Fruit fly (Drosophila melanogaster): ENCODE results near the gene Ptp61F.
A peak's percentile ranks its signal among the peaks of the same experiment; 100 is the strongest.

The Ptp61F gene

DNA sequence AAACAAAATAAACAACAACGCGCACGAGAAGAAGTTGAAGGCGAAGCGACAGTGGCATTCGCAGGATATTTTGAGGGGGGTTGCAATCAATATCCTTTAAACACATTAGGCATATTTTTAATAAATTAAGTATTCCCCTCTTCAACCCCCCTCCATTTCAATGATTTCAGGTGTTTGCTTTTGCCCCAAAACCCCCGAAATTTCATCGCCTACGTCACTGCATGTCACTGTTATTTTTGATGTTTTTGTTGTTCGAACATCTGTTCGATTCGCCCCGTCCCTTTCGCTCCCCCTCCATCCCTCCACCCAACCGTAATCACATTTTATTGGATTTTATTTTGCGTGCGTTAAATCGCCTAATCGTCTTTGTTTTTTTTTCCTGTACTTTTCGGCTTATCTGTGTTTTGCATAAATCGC, 106.8 kb downstream of the Ptp61F start (continued):
- peak; percentile 76 for TF ChIP-seq Elba2 (GFP tag; optimal IDR thresholded peaks at IDR 0.05)
- TF ChIP-seq chif (GFP tag; optimal IDR thresholded peaks at IDR 0.05) = peak; percentile 74 to 85
- peak; percentile 86 for TF ChIP-seq CG11456 (GFP tag; IDR thresholded peaks at IDR 0.05)
- TF ChIP-seq CG3726 (GFP tag; IDR thresholded peaks at IDR 0.05) = peak; percentile 87
- TF ChIP-seq inv (GFP tag; IDR thresholded peaks at IDR 0.05; ENCODE audit: partially characterized antibody) = no peak
- peak; percentile 94 for TF ChIP-seq ara (GFP tag; IDR thresholded peaks at IDR 0.05)
- no peak for TF ChIP-seq Trl (optimal IDR thresholded peaks at IDR 0.05)
- peak; percentile 77 for TF ChIP-seq Trl (GFP tag; optimal IDR thresholded peaks at IDR 0.05)
- TF ChIP-seq eve (GFP tag; optimal IDR thresholded peaks at IDR 0.05) = peak; percentile 73 to 92
- TF ChIP-seq CG11398 (GFP tag; optimal IDR thresholded peaks at IDR 0.05) = peak; percentile 57
- TF ChIP-seq wor (GFP tag; IDR thresholded peaks at IDR 0.05) = peak; percentile 49
- 0 out of 2 replicates have a peak, but pooled peaks have one; percentile 26 for TF ChIP-seq Poxn (GFP tag; IDR thresholded peaks at IDR 0.05)
- TF ChIP-seq CG4404 (GFP tag; IDR thresholded peaks at IDR 0.05) = peak; percentile 97
- peak; percentile 83 for TF ChIP-seq CG17361 (GFP tag; IDR thresholded peaks at IDR 0.05)
- TF ChIP-seq Ets65A (GFP tag) = peak; percentile 97
- TF ChIP-seq CG13296 (GFP tag; optimal IDR thresholded peaks at IDR 0.05) = peak; percentile 61
- TF ChIP-seq CG17359 (tag; optimal IDR thresholded peaks at IDR 0.05) = peak; percentile 64
- TF ChIP-seq zf30C (GFP tag; optimal IDR thresholded peaks at IDR 0.05) = no peak
- peak; percentile 85 for TF ChIP-seq CG11695 (GFP tag; IDR thresholded peaks at IDR 0.05)
- TF ChIP-seq CG2712 (tag; optimal IDR thresholded peaks at IDR 0.05) = peak; percentile 87
- no peak for TF ChIP-seq Sin3A (optimal IDR thresholded peaks at IDR 0.05)
- TF ChIP-seq aop (GFP tag; IDR thresholded peaks at IDR 0.05) = peak; percentile 24; the same call in 1 of the 2 replicates
- peak; percentile 55 for TF ChIP-seq Ravus (GFP tag; IDR thresholded peaks at IDR 0.05)
- TF ChIP-seq hb (GFP tag; IDR thresholded peaks at IDR 0.05; ENCODE audit: partially characterized antibody) = no peak
- TF ChIP-seq BEAF-32 (GFP tag; optimal IDR thresholded peaks at IDR 0.05) = no peak
- peak; percentile 79 for TF ChIP-seq wdn (GFP tag; IDR thresholded peaks at IDR 0.05)
- peak; percentile 65 for TF ChIP-seq CG14710 (tag; optimal IDR thresholded peaks at IDR 0.05)
- TF ChIP-seq zen (tag; optimal IDR thresholded peaks at IDR 0.05) = peak; percentile 92
- no peak for TF ChIP-seq HLH4C (GFP tag; IDR thresholded peaks at IDR 0.05; ENCODE audit: partially characterized antibody)
- peak; percentile 59; the same call in 1 of the 2 replicates for TF ChIP-seq MBD-R2 (GFP tag; IDR thresholded peaks at IDR 0.05)
- no peak; the same call in 1 of the 2 replicates for TF ChIP-seq Doc2 (GFP tag; IDR thresholded peaks at IDR 0.05)
- no peak for TF ChIP-seq Dfd (GFP tag; optimal IDR thresholded peaks at IDR 0.05)
- TF ChIP-seq tgo (GFP tag; IDR thresholded peaks at IDR 0.05) = peak; percentile 79
- peak; percentile 58 for TF ChIP-seq Dad (GFP tag; optimal IDR thresholded peaks at IDR 0.05)
- TF ChIP-seq Eip74EF (GFP tag; optimal IDR thresholded peaks at IDR 0.05) = peak in 1 of 2 experiments; percentile 25
- no peak for TF ChIP-seq luna (GFP tag; optimal IDR thresholded peaks at IDR 0.05)
- no peak for TF ChIP-seq CG14860 (GFP tag; IDR thresholded peaks at IDR 0.05; ENCODE audit: partially characterized antibody)
- TF ChIP-seq CG6175 (GFP tag; IDR thresholded peaks at IDR 0.05) = peak; percentile 60; the same call in 1 of the 3 replicates
- peak; percentile 74 for TF ChIP-seq Hr3 (GFP tag; optimal IDR thresholded peaks at IDR 0.05)
- peak; percentile 75 for TF ChIP-seq unpg (GFP tag; optimal IDR thresholded peaks at IDR 0.05)
- peak; percentile 84 for TF ChIP-seq CG31441 (GFP tag; IDR thresholded peaks at IDR 0.05)
- TF ChIP-seq unc-4 (GFP tag; IDR thresholded peaks at IDR 0.05; ENCODE audit: partially characterized antibody) = no peak
- peak; percentile 75 for TF ChIP-seq jumu (GFP tag; optimal IDR thresholded peaks at IDR 0.05)
- 0 out of 3 replicates have a peak, but pooled peaks have one; percentile 34 for TF ChIP-seq zen2 (GFP tag; IDR thresholded peaks at IDR 0.05; ENCODE audit: partially characterized antibody)
- TF ChIP-seq CG7556 (GFP tag; optimal IDR thresholded peaks at IDR 0.05) = peak; percentile 78
- peak; percentile 80 for TF ChIP-seq peb (GFP tag; IDR thresholded peaks at IDR 0.05)
- TF ChIP-seq CG31365 (tag; optimal IDR thresholded peaks at IDR 0.05) = peak; percentile 41
- TF ChIP-seq CG1233 (GFP tag; optimal IDR thresholded peaks at IDR 0.05) = peak; percentile 81
- peak; percentile 77 for TF ChIP-seq twi (tag; optimal IDR thresholded peaks at IDR 0.05)
- peak; percentile 80 for TF ChIP-seq CG30403 (GFP tag; optimal IDR thresholded peaks at IDR 0.05)
- TF ChIP-seq pzg (GFP tag; optimal IDR thresholded peaks at IDR 0.05) = no peak

All from whole organism, embryonic.